Worm (Caenorhabditis elegans) whole organism, L3 larva: ENCODE results near the gene hum-2.

Experiments used
- R02D3.7 ChIP-seq: fragments of 150-350 bp; optimal IDR thresholded peaks from 2 replicates; lab custom pipeline; 2014; ENCODE audit warnings: missing biosample characterization, missing genetic modification characterization
- ama-1 ChIP-seq: fragments of 150-350 bp; optimal IDR thresholded peaks from 2 replicates; lab custom pipeline; 2018
- ceh-82 ChIP-seq: fragments of 150-350 bp; optimal IDR thresholded peaks from 2 replicates; lab custom pipeline; 2014; ENCODE audit warnings: missing biosample characterization, missing genetic modification characterization
- fkh-10 ChIP-seq: sonication (generic microtip); optimal IDR thresholded peaks from 2 replicates; lab custom pipeline; 2017; ENCODE audit warnings: missing biosample characterization, missing genetic modification reagents, missing genetic modification characterization
- fos-1 ChIP-seq: fragments of 150-350 bp; optimal IDR thresholded peaks from 2 replicates; lab custom pipeline; 2014; ENCODE audit warnings: missing biosample characterization, missing genetic modification characterization
- hmg-11 ChIP-seq: sonication (generic microtip); optimal IDR thresholded peaks from 2 replicates; lab custom pipeline; 2016; ENCODE audit warnings: missing genetic modification characterization, missing compliant biosample characterization
- jun-1 ChIP-seq: fragments of 150-350 bp; optimal IDR thresholded peaks from 2 replicates; lab custom pipeline; 2014; ENCODE audit warnings: missing biosample characterization, missing genetic modification reagents, missing genetic modification characterization
- nhr-12 ChIP-seq: fragments of 150-350 bp; optimal IDR thresholded peaks from 2 replicates; lab custom pipeline; 2014; ENCODE audit warnings: missing biosample characterization, missing genetic modification characterization
- nhr-67 ChIP-seq: fragments of 150-350 bp; optimal IDR thresholded peaks from 2 replicates; lab custom pipeline; 2014; ENCODE audit warnings: missing biosample characterization, missing genetic modification characterization
- sea-2 ChIP-seq: fragments of 150-350 bp; sonication (generic microtip); optimal IDR thresholded peaks from 4 replicates; lab custom pipeline; 2014; ENCODE audit warnings: missing biosample characterization, missing genetic modification reagents, missing genetic modification characterization
- skn-1 ChIP-seq: fragments of 150-350 bp; optimal IDR thresholded peaks from 2 replicates; lab custom pipeline; 2014; ENCODE audit warnings: missing biosample characterization, missing genetic modification characterization
- snpc-4 ChIP-seq: fragments of 150-350 bp; optimal IDR thresholded peaks from 2 replicates; lab custom pipeline; 2014; ENCODE audit warnings: missing biosample characterization, missing genetic modification characterization
- tbx-2 ChIP-seq: sonication (generic microtip); optimal IDR thresholded peaks from 2 replicates; lab custom pipeline; 2016; ENCODE audit warnings: mild to moderate bottlenecking, missing genetic modification characterization, missing compliant biosample characterization
- unc-62 ChIP-seq: fragments of 150-350 bp; sonication (generic microtip); optimal IDR thresholded peaks from 4 replicates; lab custom pipeline; 2014; ENCODE audit warnings: missing biosample characterization, missing genetic modification reagents, missing genetic modification characterization

DNA sequence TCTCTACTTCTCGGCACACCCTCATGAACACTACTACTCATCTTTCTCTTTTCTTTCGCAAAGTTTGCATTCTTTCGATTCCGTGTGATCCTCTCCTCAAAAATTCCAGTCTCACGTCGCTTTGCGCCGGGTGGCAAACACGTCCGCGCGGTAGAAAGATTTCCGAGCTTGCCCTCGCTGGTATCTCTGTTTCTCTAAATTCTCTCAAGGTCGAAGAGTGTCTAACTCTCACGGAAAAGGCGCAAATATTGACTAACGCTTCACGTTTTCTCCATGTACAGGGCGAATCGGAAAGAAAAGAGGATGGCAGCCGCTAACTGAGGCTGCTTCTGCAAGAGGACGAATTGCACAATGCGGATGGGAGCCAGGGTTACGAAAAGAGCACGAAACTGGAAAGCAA, 36.8 kb downstream of the hum-2 start:
- no peak for TF ChIP-seq snpc-4 (tag; lab: Kevin White, UChicago)
- TF ChIP-seq R02D3.7: no peak
- no peak for TF ChIP-seq nhr-67
- no peak for TF ChIP-seq fos-1
- TF ChIP-seq ama-1 (lab: Kevin White, UChicago): no peak
- TF ChIP-seq sea-2 (GFP tag; lab: Kevin White, UChicago): no peak
- TF ChIP-seq jun-1 (tag; lab: Kevin White, UChicago): no peak
- peak; percentile 54 for TF ChIP-seq hmg-11
- TF ChIP-seq skn-1 (tag; lab: Kevin White, UChicago): no peak
- no peak for TF ChIP-seq tbx-2
- no peak for TF ChIP-seq fkh-10 (GFP tag; lab: Kevin White, UChicago)
- TF ChIP-seq nhr-12: no peak
- no peak for TF ChIP-seq unc-62 (GFP tag; lab: Kevin White, UChicago)
- TF ChIP-seq ceh-82: no peak
